Fruit fly (Drosophila melanogaster) whole organism, wandering third instar larva: ENCODE data around the gene Faf2.

Experiments used
- Dfd ChIP-seq: fragments of >200 bp; optimal IDR thresholded peaks from 2 replicates; lab custom pipeline; 2017; ENCODE audit warnings: missing biosample characterization, missing genetic modification characterization
- Hnf4 ChIP-seq: fragments of 200-800 bp; sonication (Bioruptor generic); optimal IDR thresholded peaks from 2 replicates; lab custom pipeline; 2016; ENCODE audit warnings: missing biosample characterization, mild to moderate bottlenecking, missing genetic modification characterization
- Hr83 ChIP-seq: fragments of 200-300 bp; sonication (Bioruptor generic); optimal IDR thresholded peaks from 2 replicates; lab custom pipeline; 2016; ENCODE audit warnings: missing biosample characterization, mild to moderate bottlenecking, missing genetic modification characterization, moderate library complexity; ENCODE audit not compliant: poor library complexity, severe bottlenecking
- OdsH ChIP-seq: fragments of 200-800 bp; sonication (Bioruptor generic); optimal IDR thresholded peaks from 2 replicates; lab custom pipeline; 2016; ENCODE audit warnings: missing biosample characterization, mild to moderate bottlenecking, missing genetic modification characterization
- Vsx2 ChIP-seq: fragments of 200-300, 225-300 bp; sonication (Bioruptor generic); optimal IDR thresholded peaks from 2 replicates; lab custom pipeline; 2018; ENCODE audit warnings: missing biosample characterization, missing genetic modification characterization; ENCODE audit not compliant: partially characterized antibody
- h ChIP-seq: fragments of 200-800 bp; sonication (Bioruptor generic); optimal IDR thresholded peaks from 3 replicates; lab custom pipeline; 2016; ENCODE audit warnings: missing biosample characterization, mild to moderate bottlenecking, missing genetic modification characterization
- pan ChIP-seq: fragments of >200 bp; optimal IDR thresholded peaks from 2 replicates; lab custom pipeline; 2017
- usp ChIP-seq: fragments of >200 bp; optimal IDR thresholded peaks from 2 replicates; lab custom pipeline; 2017; ENCODE audit warnings: missing biosample characterization, missing genetic modification characterization

DNA sequence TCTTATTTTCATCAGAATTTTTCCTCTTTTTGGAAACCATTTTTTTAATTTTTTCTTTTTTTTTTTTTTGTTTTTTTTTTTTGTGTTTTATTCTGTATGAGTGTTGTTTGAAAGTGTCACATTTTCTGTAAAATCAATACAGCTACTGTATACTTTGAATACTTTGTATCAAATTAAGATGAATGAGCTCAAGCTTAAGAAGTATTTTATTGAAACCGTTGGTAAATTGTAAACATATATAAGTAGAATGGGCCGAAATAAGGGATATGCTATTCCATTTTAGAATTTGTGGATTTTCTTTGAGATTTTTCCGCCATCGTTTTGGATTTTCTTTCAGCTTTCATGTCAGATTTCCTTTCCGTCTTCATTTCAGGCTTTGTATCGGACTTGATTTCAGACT, 33.5 kb downstream of the Faf2 start, which contains the start of gene Mst36Fb:
- TF ChIP-seq usp (GFP tag; lab: Kevin White, UChicago) (no peak), OdsH (GFP tag; lab: Kevin White, UChicago) (no peak), h (GFP tag; lab: Kevin White, UChicago) (no peak), pan (lab: Kevin White, UChicago) (no peak), Vsx2 (GFP tag; lab: Kevin White, UChicago) (no peak), Hnf4 (GFP tag; lab: Kevin White, UChicago) (no peak), Dfd (GFP tag; lab: Kevin White, UChicago) (no peak), Hr83 (GFP tag; lab: Kevin White, UChicago) (no peak)
